Worm (Caenorhabditis elegans) whole organism, late embryonic: ENCODE data around the gene nas-18.

Experiments used
- fkh-6 ChIP-seq: sonication (generic microtip); optimal IDR thresholded peaks from 2 replicates; lab custom pipeline; 2016; ENCODE audit warnings: missing genetic modification characterization, missing compliant biosample characterization
- unc-42 ChIP-seq: sonication (generic microtip); optimal IDR thresholded peaks from 2 replicates; lab custom pipeline; 2016; ENCODE audit warnings: missing genotype, missing genetic modification characterization, missing compliant biosample characterization
- unc-55 ChIP-seq: sonication (generic microtip); optimal IDR thresholded peaks from 2 replicates; lab custom pipeline; 2017; ENCODE audit warnings: missing biosample characterization, missing genetic modification reagents, missing genetic modification characterization

The nas-18 gene

DNA sequence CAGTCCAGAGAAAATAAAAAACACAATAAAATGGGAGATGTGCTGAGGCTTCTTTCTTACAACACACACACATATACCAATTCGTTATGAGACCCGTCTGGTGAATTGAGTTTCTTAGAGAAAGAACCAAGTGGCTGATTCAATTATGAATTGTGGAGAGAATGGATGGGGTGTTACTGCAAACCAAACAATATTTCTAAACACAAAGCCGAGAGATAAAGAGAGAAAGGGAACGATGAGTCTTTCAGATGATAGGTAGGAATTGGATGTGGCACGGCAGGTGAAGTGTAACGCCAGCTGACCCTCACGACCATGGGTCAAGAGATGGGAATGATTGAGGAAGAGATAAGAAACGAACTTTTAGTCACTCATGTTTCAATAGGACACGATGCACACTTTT, 50.1 kb downstream of the nas-18 start, which contains the start of gene mig-17:
Gene mig-17 (plus strand): TSS at position 389 of the 400 bp plus-strand sequence.
- TF ChIP-seq unc-55 (GFP tag; lab: Kevin White, UChicago) (peak; percentile 36), unc-42 (tag; lab: Kevin White, UChicago) (peak; percentile 85), fkh-6 (tag; lab: Kevin White, UChicago) (no peak)
